Fruit fly (Drosophila melanogaster) whole organism, prepupa: Measurements from ENCODE around the gene CG15012.
A peak's percentile ranks its signal among the peaks of the same experiment; 100 is the strongest.

Experiments used
- Blimp-1 ChIP-seq: fragments of 200-800 bp; sonication (Bioruptor generic); optimal IDR thresholded peaks from 3 replicates; lab custom pipeline; 2017; ENCODE audit warnings: missing biosample characterization, missing genetic modification characterization, mild to moderate bottlenecking, moderate library complexity, missing genetic modification reagents
- CG10631 ChIP-seq: fragments of 200-800 bp; sonication (Bioruptor generic); optimal IDR thresholded peaks from 2 replicates; lab custom pipeline; 2016; ENCODE audit warnings: missing biosample characterization, missing genetic modification characterization
- CG10669 ChIP-seq: fragments of 200-800 bp; sonication (Bioruptor generic); optimal IDR thresholded peaks from 3 replicates; lab custom pipeline; 2018; ENCODE audit warnings: missing biosample characterization, mild to moderate bottlenecking, missing genetic modification characterization, moderate library complexity
- CG11294 ChIP-seq: fragments of 200-800 bp; sonication (Bioruptor generic); IDR thresholded peaks from 2 replicates; pipeline ENCODE4 v1.3.6; 2022; ENCODE audit warnings: missing biosample characterization, missing genetic modification characterization
- CG11762 ChIP-seq: fragments of 200-800 bp; sonication (Bioruptor generic); optimal IDR thresholded peaks from 3 replicates; lab custom pipeline; 2016; ENCODE audit warnings: missing biosample characterization, missing genetic modification characterization; ENCODE audit not compliant: insufficient read depth
- CG11902 ChIP-seq: fragments of 200-800 bp; sonication (Bioruptor generic); optimal IDR thresholded peaks from 3 replicates; lab custom pipeline; 2016; ENCODE audit warnings: missing biosample characterization, missing genetic modification characterization
- CG15336 ChIP-seq: fragments of 200-800 bp; sonication (Bioruptor generic); IDR thresholded peaks from 2 replicates; pipeline ENCODE4 v1.3.6; 2022; ENCODE audit warnings: missing biosample characterization, missing genetic modification characterization
- CG1621 ChIP-seq: fragments of 200-800 bp; sonication (Bioruptor generic); optimal IDR thresholded peaks from 3 replicates; lab custom pipeline; 2018; ENCODE audit warnings: missing biosample characterization, mild to moderate bottlenecking, missing genetic modification characterization
- CG3032 ChIP-seq: fragments of 200-800 bp; optimal IDR thresholded peaks from 2 replicates; lab custom pipeline; 2019; ENCODE audit warnings: missing biosample characterization, mild to moderate bottlenecking, missing genetic modification characterization, moderate library complexity
- CG31627 ChIP-seq: fragments of 200-800 bp; sonication (Bioruptor generic); optimal IDR thresholded peaks from 3 replicates; lab custom pipeline; 2016; ENCODE audit warnings: missing biosample characterization, missing genetic modification characterization
- CG32006 ChIP-seq: fragments of 200-800 bp; sonication (Bioruptor generic); optimal IDR thresholded peaks from 3 replicates; lab custom pipeline; 2017; ENCODE audit warnings: missing biosample characterization, mild to moderate bottlenecking, missing genetic modification characterization
- CG3919 ChIP-seq: fragments of 200-800 bp; sonication (Bioruptor generic); optimal IDR thresholded peaks from 3 replicates; lab custom pipeline; 2016; ENCODE audit warnings: missing biosample characterization, missing genetic modification characterization
- CG4318 ChIP-seq: fragments of 200-800 bp; sonication (Bioruptor generic); optimal IDR thresholded peaks from 3 replicates; lab custom pipeline; 2017; ENCODE audit warnings: missing biosample characterization, mild to moderate bottlenecking, missing genetic modification characterization
- CG6276 ChIP-seq: fragments of 200-800 bp; sonication (Bioruptor generic); optimal IDR thresholded peaks from 2 replicates; lab custom pipeline; 2017; ENCODE audit warnings: missing biosample characterization, mild to moderate bottlenecking, missing genetic modification characterization
- CG6792 ChIP-seq: fragments of 200-800 bp; sonication (Bioruptor generic); optimal IDR thresholded peaks from 3 replicates; lab custom pipeline; 2016; ENCODE audit warnings: missing biosample characterization, missing genetic modification characterization
- CG6808 ChIP-seq: fragments of 200-800 bp; sonication (Bioruptor generic); optimal IDR thresholded peaks from 3 replicates; lab custom pipeline; 2017; ENCODE audit warnings: missing biosample characterization, missing genetic modification characterization, mild to moderate bottlenecking, moderate library complexity, missing genetic modification reagents
- CG6854 ChIP-seq: fragments of 200-800 bp; sonication (Bioruptor generic); optimal IDR thresholded peaks from 2 replicates; lab custom pipeline; 2017; ENCODE audit warnings: missing biosample characterization, mild to moderate bottlenecking, missing genetic modification characterization
- CG7368 ChIP-seq: fragments of 200-800 bp; sonication (Bioruptor generic); optimal IDR thresholded peaks from 3 replicates; lab custom pipeline; 2016; ENCODE audit warnings: missing biosample characterization, missing genetic modification characterization
- CG8119 ChIP-seq: fragments of 200-800 bp; sonication (Bioruptor generic); IDR thresholded peaks from 3 replicates; pipeline ENCODE4 v1.3.6; 2022; ENCODE audit warnings: missing biosample characterization, missing genetic modification characterization
- CG8319 ChIP-seq: fragments of 200-800 bp; sonication (Bioruptor generic); optimal IDR thresholded peaks from 3 replicates; lab custom pipeline; 2016; ENCODE audit warnings: missing biosample characterization, missing genetic modification characterization
- CG8632 ChIP-seq: fragments of 200-800 bp; sonication (Bioruptor generic); optimal IDR thresholded peaks from 3 replicates; lab custom pipeline; 2016; ENCODE audit warnings: missing biosample characterization, missing genetic modification characterization
- CG9139 ChIP-seq: fragments of 200-800 bp; sonication (Bioruptor generic); optimal IDR thresholded peaks from 3 replicates; lab custom pipeline; 2017; ENCODE audit warnings: missing biosample characterization, mild to moderate bottlenecking, missing genetic modification characterization
- Eip75B ChIP-seq: fragments of 200-800 bp; sonication (Bioruptor generic); optimal IDR thresholded peaks from 3 replicates; lab custom pipeline; 2016; ENCODE audit warnings: missing biosample characterization, missing genetic modification characterization
- Eip78C ChIP-seq: fragments of 200-800 bp; sonication (Bioruptor generic); peaks from one replicate; lab custom pipeline; 2016; ENCODE audit warnings: missing biosample characterization, missing genetic modification characterization
- Eip93F ChIP-seq: fragments of 200-800 bp; sonication (Bioruptor generic); optimal IDR thresholded peaks from 2 replicates; lab custom pipeline; 2016; ENCODE audit warnings: missing biosample characterization, mild to moderate bottlenecking, missing genetic modification characterization
- Ets21C ChIP-seq: fragments of 200-800 bp; sonication (Bioruptor generic); optimal IDR thresholded peaks from 3 replicates; lab custom pipeline; 2016; ENCODE audit warnings: missing biosample characterization, missing genetic modification characterization
- Hr38 ChIP-seq: sonication (Bioruptor generic); optimal IDR thresholded peaks from 2 replicates; lab custom pipeline; 2016; ENCODE audit warnings: missing biosample characterization, missing genetic modification characterization
- Hr39 ChIP-seq: fragments of 200-800 bp; sonication (Bioruptor generic); optimal IDR thresholded peaks from 2 replicates; lab custom pipeline; 2016; ENCODE audit warnings: missing biosample characterization, missing genetic modification characterization
- Hr4 ChIP-seq: fragments of 200-800 bp; sonication (Bioruptor generic); optimal IDR thresholded peaks from 3 replicates; lab custom pipeline; 2016; ENCODE audit warnings: missing biosample characterization, missing genetic modification characterization
- Lpt ChIP-seq: fragments of 200-800 bp; sonication (Bioruptor generic); optimal IDR thresholded peaks from 3 replicates; lab custom pipeline; 2016; ENCODE audit warnings: missing biosample characterization, missing genetic modification characterization
- Met ChIP-seq: fragments of 200-800 bp; sonication (Bioruptor generic); optimal IDR thresholded peaks from 3 replicates; lab custom pipeline; 2016; ENCODE audit warnings: missing biosample characterization, missing genetic modification characterization
- Smox ChIP-seq: fragments of 200-800 bp; sonication (Bioruptor generic); optimal IDR thresholded peaks from 3 replicates; lab custom pipeline; 2016; ENCODE audit warnings: missing biosample characterization, missing genetic modification characterization
- Sox102F ChIP-seq: fragments of 200-800 bp; sonication (Bioruptor generic); optimal IDR thresholded peaks from 2 replicates; lab custom pipeline; 2016; ENCODE audit warnings: missing biosample characterization, mild to moderate bottlenecking, missing genetic modification characterization
- Sox14 ChIP-seq: fragments of 200-800 bp; sonication (Bioruptor generic); optimal IDR thresholded peaks from 3 replicates; lab custom pipeline; 2016; ENCODE audit warnings: missing biosample characterization, missing genetic modification characterization
- Sox15 ChIP-seq: fragments of 200-800 bp; sonication (Bioruptor generic); optimal IDR thresholded peaks from 3 replicates; lab custom pipeline; 2016; ENCODE audit warnings: missing biosample characterization, missing genetic modification characterization
- achi ChIP-seq: fragments of 200-800 bp; sonication (Bioruptor generic); optimal IDR thresholded peaks from 3 replicates; lab custom pipeline; 2016; ENCODE audit warnings: missing biosample characterization, missing genetic modification characterization
- cyc ChIP-seq: fragments of 200-800 bp; sonication (Bioruptor generic); optimal IDR thresholded peaks from 3 replicates; lab custom pipeline; 2016; ENCODE audit warnings: missing biosample characterization, missing genetic modification characterization
- dac ChIP-seq: fragments of 200-800 bp; sonication (Bioruptor generic); optimal IDR thresholded peaks from 2 replicates; lab custom pipeline; 2017; ENCODE audit warnings: missing biosample characterization, mild to moderate bottlenecking, missing genetic modification characterization
- dsx ChIP-seq: fragments of 200-800 bp; optimal IDR thresholded peaks from 3 replicates; lab custom pipeline; 2019; ENCODE audit warnings: missing biosample characterization, mild to moderate bottlenecking, missing genetic modification characterization, moderate library complexity; ENCODE audit not compliant: poor library complexity, severe bottlenecking
- eg ChIP-seq: fragments of 200-800 bp; sonication (Bioruptor generic); IDR thresholded peaks from 3 replicates; pipeline ENCODE4 v1.3.6; 2022; ENCODE audit warnings: missing biosample characterization, missing genetic modification characterization
- esn ChIP-seq: fragments of 200-800 bp; sonication (Bioruptor generic); optimal IDR thresholded peaks from 2 replicates; lab custom pipeline; 2016; ENCODE audit warnings: missing biosample characterization, mild to moderate bottlenecking, missing genetic modification characterization, moderate library complexity
- fd59A ChIP-seq: fragments of 200-800 bp; sonication (Bioruptor generic); optimal IDR thresholded peaks from 2 replicates; lab custom pipeline; 2017; ENCODE audit warnings: missing biosample characterization, mild to moderate bottlenecking, missing genetic modification characterization, missing genetic modification reagents
- fd85E ChIP-seq: fragments of 200-800 bp; sonication (Bioruptor generic); optimal IDR thresholded peaks from 3 replicates; lab custom pipeline; 2016; ENCODE audit warnings: missing biosample characterization, missing genetic modification characterization
- fkh ChIP-seq: fragments of 200-800 bp; sonication (Bioruptor generic); optimal IDR thresholded peaks from 3 replicates; lab custom pipeline; 2017; ENCODE audit warnings: missing biosample characterization, mild to moderate bottlenecking, missing genetic modification characterization, moderate library complexity
- lz ChIP-seq: fragments of 200-800 bp; sonication (Bioruptor generic); optimal IDR thresholded peaks from 3 replicates; lab custom pipeline; 2016; ENCODE audit warnings: missing biosample characterization, missing genetic modification characterization
- net ChIP-seq: fragments of 200-800 bp; sonication (Bioruptor generic); optimal IDR thresholded peaks from 3 replicates; lab custom pipeline; 2016; ENCODE audit warnings: missing biosample characterization, missing genetic modification characterization
- pdm3 ChIP-seq: fragments of 200-800 bp; sonication (Bioruptor generic); optimal IDR thresholded peaks from 3 replicates; lab custom pipeline; 2016; ENCODE audit warnings: missing biosample characterization, missing genetic modification characterization
- salr ChIP-seq, 2 experiments: fragments of 200-800 bp; sonication (Bioruptor generic); optimal IDR thresholded peaks; 3 replicates each; lab custom pipeline; 2016 to 2018; ENCODE audit warnings: missing biosample characterization in 2 of 2, missing genetic modification characterization in 2 of 2, mild to moderate bottlenecking in 1 of 2
- spab ChIP-seq: fragments of 200-800 bp; sonication (Bioruptor generic); optimal IDR thresholded peaks from 2 replicates; lab custom pipeline; 2017; ENCODE audit warnings: missing biosample characterization, mild to moderate bottlenecking, missing genetic modification characterization, missing genetic modification reagents
- ss ChIP-seq, 2 experiments: fragments of 200-800 bp; sonication (Bioruptor generic); optimal IDR thresholded peaks; 2 replicates in 1 of 2; 3 replicates in 1 of 2; lab custom pipeline; 2017 to 2018; ENCODE audit warnings: mild to moderate bottlenecking in 2 of 2, missing biosample characterization in 2 of 2, missing genetic modification characterization in 2 of 2, moderate library complexity in 1 of 2
- svp ChIP-seq: fragments of 200-800 bp; sonication (Bioruptor generic); peaks from one replicate; lab custom pipeline; 2016; ENCODE audit warnings: missing biosample characterization, missing genetic modification characterization
- topi ChIP-seq: fragments of 200-800 bp; sonication (Bioruptor generic); optimal IDR thresholded peaks from 3 replicates; lab custom pipeline; 2016; ENCODE audit warnings: missing biosample characterization, missing genetic modification characterization
- vri ChIP-seq: fragments of 200-800 bp; sonication (Bioruptor generic); optimal IDR thresholded peaks from 3 replicates; lab custom pipeline; 2016; ENCODE audit warnings: missing biosample characterization, mild to moderate bottlenecking, missing genetic modification characterization

Gene CG15012

DNA sequence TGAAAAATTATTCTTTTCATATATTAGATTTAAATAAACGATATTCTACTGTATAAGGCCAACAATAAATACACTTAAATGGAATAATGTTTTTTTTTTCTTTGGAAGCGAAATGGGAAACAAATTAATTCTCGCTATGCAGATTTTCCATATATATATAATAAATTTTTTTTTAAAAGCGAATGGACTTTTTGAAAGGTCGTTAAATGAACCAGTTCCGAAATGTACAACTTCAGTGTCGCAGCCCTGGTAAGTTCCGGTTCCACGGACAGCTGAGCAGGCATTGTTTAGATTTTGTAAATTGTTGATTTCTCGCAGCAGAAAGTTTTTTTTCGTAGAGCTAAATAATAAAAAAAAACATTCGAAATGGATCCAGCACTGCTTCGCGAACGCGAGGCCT is 5.3 kb downstream of the CG15012 start, which contains the start of gene TfIIEbeta:
TfIIEbeta (plus strand) TSS at position 255 of the 400 bp plus-strand sequence.
- TF ChIP-seq CG10669 (GFP tag; lab: Kevin White, UChicago): no peak
- TF ChIP-seq Eip75B (GFP tag; lab: Kevin White, UChicago): no peak
- no peak for TF ChIP-seq Hr38 (GFP tag; lab: Kevin White, UChicago)
- peak; percentile 53; the same call in 1 of the 2 replicates for TF ChIP-seq CG15336 (GFP tag; lab: Robert Waterston, UW)
- TF ChIP-seq CG3032 (tag; lab: Kevin White, UChicago): peak; percentile 10
- TF ChIP-seq Ets21C (GFP tag; lab: Kevin White, UChicago): no peak
- no peak for TF ChIP-seq Hr39
- TF ChIP-seq CG8632 (GFP tag; lab: Kevin White, UChicago): no peak
- no peak for TF ChIP-seq CG32006
- TF ChIP-seq CG6792: no peak
- no peak for TF ChIP-seq fd85E
- peak; percentile 46; the same call in 1 of the 3 replicates for TF ChIP-seq CG8119 (GFP tag; lab: Robert Waterston, UW)
- no peak for TF ChIP-seq CG11294 (GFP tag; lab: Robert Waterston, UW)
- TF ChIP-seq CG4318 (GFP tag; lab: Kevin White, UChicago): no peak
- TF ChIP-seq dac (GFP tag; lab: Kevin White, UChicago): no peak
- no peak for TF ChIP-seq ss (GFP tag; optimal IDR thresholded peaks at IDR 0.05; lab: Kevin White, UChicago)
- no peak for TF ChIP-seq salr (GFP tag; optimal IDR thresholded peaks at IDR 0.05; lab: Kevin White, UChicago)
- TF ChIP-seq topi (GFP tag; lab: Kevin White, UChicago): no peak
- TF ChIP-seq dsx: peak; percentile 45
- no peak for TF ChIP-seq CG1621 (tag; lab: Kevin White, UChicago)
- TF ChIP-seq CG6854 (GFP tag; lab: Kevin White, UChicago): peak; percentile 17
- no peak for TF ChIP-seq CG10631 (GFP tag; lab: Kevin White, UChicago)
- TF ChIP-seq CG8319 (GFP tag; lab: Kevin White, UChicago): no peak
- TF ChIP-seq cyc (GFP tag; lab: Kevin White, UChicago): no peak
- TF ChIP-seq fd59A (GFP tag; lab: Kevin White, UChicago): no peak
- no peak for TF ChIP-seq net (GFP tag; lab: Kevin White, UChicago)
- no peak for TF ChIP-seq vri (GFP tag; lab: Kevin White, UChicago)
- no peak for TF ChIP-seq Met (GFP tag; lab: Kevin White, UChicago)
- no peak for TF ChIP-seq Sox15 (GFP tag; lab: Kevin White, UChicago)
- peak; percentile 72 for TF ChIP-seq svp (GFP tag; lab: Kevin White, UChicago)
- TF ChIP-seq CG7368 (GFP tag; lab: Kevin White, UChicago): no peak
- no peak for TF ChIP-seq CG31627 (GFP tag; lab: Kevin White, UChicago)
- no peak for TF ChIP-seq pdm3 (GFP tag; lab: Kevin White, UChicago)
- no peak for TF ChIP-seq CG6276
- TF ChIP-seq Smox (GFP tag; lab: Kevin White, UChicago): no peak
- TF ChIP-seq spab (GFP tag; lab: Kevin White, UChicago): no peak
- peak; percentile 80 for TF ChIP-seq Eip78C
- peak; percentile 18 for TF ChIP-seq esn (GFP tag; lab: Kevin White, UChicago)
- TF ChIP-seq CG3919 (GFP tag; lab: Kevin White, UChicago): peak; percentile 9
- TF ChIP-seq Hr4 (GFP tag; lab: Kevin White, UChicago): no peak
- no peak for TF ChIP-seq Lpt (GFP tag; lab: Kevin White, UChicago)
- TF ChIP-seq Sox102F: no peak
- TF ChIP-seq achi: no peak
- no peak for TF ChIP-seq Eip93F (GFP tag; lab: Kevin White, UChicago)
- no peak for TF ChIP-seq CG9139 (GFP tag; lab: Kevin White, UChicago)
- peak; percentile 38 for TF ChIP-seq fkh (GFP tag; lab: Kevin White, UChicago)
- peak; percentile 64; the same call in 2 of the 3 replicates for TF ChIP-seq eg (GFP tag; lab: Robert Waterston, UW)
- no peak for TF ChIP-seq lz (GFP tag; lab: Kevin White, UChicago)
- TF ChIP-seq Blimp-1 (GFP tag; lab: Kevin White, UChicago): no peak
- no peak for TF ChIP-seq CG11902 (GFP tag; lab: Kevin White, UChicago)
- no peak for TF ChIP-seq CG6808 (GFP tag; lab: Kevin White, UChicago)
- no peak for TF ChIP-seq CG11762 (GFP tag; lab: Kevin White, UChicago)
- peak; percentile 37 for TF ChIP-seq Sox14 (GFP tag; lab: Kevin White, UChicago)
